Worm (Caenorhabditis elegans): ENCODE data around the gene F56C3.3.

DNA sequence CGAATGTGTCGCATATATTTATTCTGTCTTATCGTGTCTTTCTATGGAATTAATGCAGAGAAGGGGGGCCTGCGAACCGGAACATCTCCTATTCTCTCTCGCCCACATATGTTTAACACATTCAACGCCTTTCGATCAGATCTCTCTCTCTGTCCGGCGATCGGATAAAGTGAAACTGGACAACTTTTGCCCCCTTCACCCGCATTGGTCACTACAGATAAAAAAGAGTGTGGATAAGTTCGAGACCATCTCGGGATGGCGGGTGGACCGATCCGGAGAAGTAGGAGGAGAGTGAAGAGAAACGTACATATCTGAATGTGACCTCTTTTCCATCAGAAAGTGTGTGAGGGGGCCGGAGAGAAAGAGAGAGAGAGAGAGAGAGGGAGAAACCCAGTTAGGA lies 47.1 kb downstream of the F56C3.3 start, which contains the start of gene H42K12.3:
- TF ChIP-seq flt-1 (GFP tag; IDR thresholded peaks at IDR 0.05) (no peak), ref-1 (GFP tag; conservative IDR thresholded peaks at IDR 0.05) (no peak), cog-1 (tag; optimal IDR thresholded peaks at IDR 0.05) (no peak), ztf-29 (GFP tag; IDR thresholded peaks at IDR 0.05) (no peak)

All from whole organism, midembryonic.